Worm (Caenorhabditis elegans) whole organism, early embryonic: ENCODE results near the gene fig-1.

ENCODE experiments used
- ama-1 ChIP-seq: fragments of 150-350 bp; optimal IDR thresholded peaks from 2 replicates; lab custom pipeline; 2014
- flt-1 ChIP-seq: fragments of 200-800 bp; sonication (Bioruptor generic); IDR thresholded peaks from 2 replicates; pipeline ENCODE4 v1.3.6; 2022; ENCODE audit warnings: missing genetic modification characterization, missing compliant biosample characterization
- hmg-4 ChIP-seq: fragments of 200-800 bp; sonication (Bioruptor generic); optimal IDR thresholded peaks from 2 replicates; lab custom pipeline; 2018; ENCODE audit warnings: mild to moderate bottlenecking, missing genetic modification characterization, missing compliant biosample characterization
- tbx-37 ChIP-seq: fragments of 200-800 bp; sonication (Bioruptor generic); conservative IDR thresholded peaks from 2 replicates; pipeline ENCODE4 v1.3.6; 2022; ENCODE audit warnings: missing genetic modification reagents, missing genetic modification characterization, missing compliant biosample characterization

DNA sequence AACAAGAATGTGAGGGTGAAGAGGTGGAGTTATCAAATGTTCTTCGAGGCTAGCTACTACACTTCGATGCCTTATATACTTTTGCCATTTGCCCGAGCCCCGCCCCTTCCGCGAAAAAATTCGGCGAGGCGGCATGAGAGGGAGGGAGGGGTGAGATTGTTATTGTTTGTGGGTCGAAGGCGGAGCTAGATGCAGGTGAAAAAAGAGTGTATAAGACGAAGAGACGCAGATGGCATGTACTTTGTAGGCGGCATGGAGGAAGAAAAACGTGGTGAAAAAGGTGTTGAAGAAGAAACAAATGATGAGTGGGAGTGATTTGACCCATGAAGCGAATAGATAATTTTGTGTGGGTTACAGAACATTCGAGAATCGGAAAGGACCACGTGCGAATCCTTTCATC lies 31.4 kb upstream of the fig-1 start, which contains the start of gene C13G3.1:
- TF ChIP-seq flt-1, result no peak
- TF ChIP-seq tbx-37 (GFP tag; lab: Robert Waterston, UW), result no peak
- no peak for TF ChIP-seq hmg-4 (GFP tag; lab: Kevin White, UChicago)
- TF ChIP-seq ama-1 (lab: Kevin White, UChicago), result no peak
